Worm (Caenorhabditis elegans) whole organism, L2 larva: ENCODE results near the gene C06A6.4.

Experiments used
- R02D3.7 ChIP-seq: fragments of 150-350 bp; optimal IDR thresholded peaks from 2 replicates; lab custom pipeline; 2014; ENCODE audit warnings: missing biosample characterization, missing genetic modification characterization
- Y55F3AM.14 ChIP-seq: fragments of 200-800 bp; sonication (Bioruptor generic); optimal IDR thresholded peaks from 2 replicates; lab custom pipeline; 2018; ENCODE audit warnings: mild to moderate bottlenecking, missing genetic modification characterization, missing compliant biosample characterization
- ZK546.5 ChIP-seq: sonication (generic microtip); optimal IDR thresholded peaks from 2 replicates; lab custom pipeline; 2017; ENCODE audit warnings: missing biosample characterization, missing genetic modification characterization
- alr-1 ChIP-seq: fragments of 150-350 bp; optimal IDR thresholded peaks from 2 replicates; lab custom pipeline; 2014; ENCODE audit warnings: missing biosample characterization, missing genetic modification characterization
- ama-1 ChIP-seq: fragments of 150-350 bp; optimal IDR thresholded peaks from 2 replicates; lab custom pipeline; 2018; ENCODE audit warnings: inconsistent platforms
- blmp-1 ChIP-seq: sonication (generic microtip); optimal IDR thresholded peaks from 2 replicates; lab custom pipeline; 2017; ENCODE audit warnings: missing genetic modification characterization, mild to moderate bottlenecking, missing compliant biosample characterization, antibody characterized with exemption, moderate library complexity; ENCODE audit not compliant: insufficient read depth
- ceh-16 ChIP-seq: fragments of 150-350 bp; optimal IDR thresholded peaks from 2 replicates; lab custom pipeline; 2014; ENCODE audit warnings: missing biosample characterization, missing genetic modification characterization
- egl-27 ChIP-seq: sonication (generic microtip); optimal IDR thresholded peaks from 3 replicates; lab custom pipeline; 2017; ENCODE audit warnings: missing biosample characterization, missing genetic modification reagents, missing genetic modification characterization
- elt-1 ChIP-seq: fragments of 150-350 bp; optimal IDR thresholded peaks from 2 replicates; lab custom pipeline; 2014; ENCODE audit warnings: missing biosample characterization, missing genetic modification characterization
- elt-3 ChIP-seq: sonication (generic microtip); optimal IDR thresholded peaks from 2 replicates; lab custom pipeline; 2017; ENCODE audit warnings: missing biosample characterization, missing genetic modification characterization
- fos-1 ChIP-seq: fragments of 150-350 bp; optimal IDR thresholded peaks from 2 replicates; lab custom pipeline; 2014; ENCODE audit warnings: missing biosample characterization, missing genetic modification characterization
- gmeb-1 ChIP-seq: fragments of 150-350 bp; optimal IDR thresholded peaks from 2 replicates; lab custom pipeline; 2014; ENCODE audit warnings: missing biosample characterization, missing genetic modification characterization
- lin-11 ChIP-seq: fragments of 150-350 bp; sonication (generic microtip); optimal IDR thresholded peaks from 2 replicates; lab custom pipeline; 2014; ENCODE audit warnings: missing biosample characterization, missing genetic modification characterization, inconsistent platforms, mixed read lengths
- lin-13 ChIP-seq: fragments of 150-350 bp; optimal IDR thresholded peaks from 2 replicates; lab custom pipeline; 2014; ENCODE audit warnings: missing biosample characterization, missing genetic modification reagents, missing genetic modification characterization
- lin-39 ChIP-seq: fragments of 150-350 bp; optimal IDR thresholded peaks from 2 replicates; lab custom pipeline; 2014; ENCODE audit warnings: missing biosample characterization, missing genetic modification reagents, missing genetic modification characterization
- lsy-2 ChIP-seq, 2 experiments: fragments of 150-350 bp in 1 of 2; sonication (generic microtip) in 1 of 2; optimal IDR thresholded peaks; 2 replicates each; lab custom pipeline; 2014 to 2017; ENCODE audit warnings: missing biosample characterization in 2 of 2, missing genetic modification characterization in 2 of 2
- mab-5 ChIP-seq: fragments of 150-350 bp; optimal IDR thresholded peaks from 2 replicates; lab custom pipeline; 2014; ENCODE audit warnings: missing biosample characterization, missing genetic modification characterization
- mbf-1 ChIP-seq: sonication (generic microtip); optimal IDR thresholded peaks from 2 replicates; lab custom pipeline; 2017; ENCODE audit warnings: missing biosample characterization, missing genetic modification characterization
- nhr-10 ChIP-seq: sonication (generic microtip); optimal IDR thresholded peaks from 2 replicates; lab custom pipeline; 2017; ENCODE audit warnings: missing biosample characterization, missing genetic modification characterization
- nhr-11 ChIP-seq: fragments of 150-350 bp; optimal IDR thresholded peaks from 2 replicates; lab custom pipeline; 2014; ENCODE audit warnings: missing biosample characterization, missing genetic modification characterization
- nhr-12 ChIP-seq: fragments of 150-350 bp; optimal IDR thresholded peaks from 2 replicates; lab custom pipeline; 2014; ENCODE audit warnings: missing biosample characterization, missing genetic modification characterization
- nhr-129 ChIP-seq: fragments of 150-350 bp; optimal IDR thresholded peaks from 2 replicates; lab custom pipeline; 2014; ENCODE audit warnings: missing biosample characterization, missing genetic modification characterization
- nhr-21 ChIP-seq: fragments of 150-350 bp; optimal IDR thresholded peaks from 2 replicates; lab custom pipeline; 2014; ENCODE audit warnings: missing biosample characterization, missing genetic modification characterization
- nhr-237 ChIP-seq: fragments of 150-350 bp; optimal IDR thresholded peaks from 2 replicates; lab custom pipeline; 2014; ENCODE audit warnings: missing biosample characterization, missing genetic modification characterization
- nhr-25 ChIP-seq: fragments of 150-350 bp; sonication (generic microtip); optimal IDR thresholded peaks from 3 replicates; lab custom pipeline; 2014; ENCODE audit warnings: missing biosample characterization, missing genetic modification characterization
- nhr-77 ChIP-seq: fragments of 150-350 bp; optimal IDR thresholded peaks from 2 replicates; lab custom pipeline; 2014; ENCODE audit warnings: missing biosample characterization, missing genetic modification characterization
- peb-1 ChIP-seq: fragments of 150-350 bp; optimal IDR thresholded peaks from 2 replicates; lab custom pipeline; 2014; ENCODE audit warnings: missing biosample characterization, missing genetic modification characterization
- sem-4 ChIP-seq: fragments of 150-350 bp; optimal IDR thresholded peaks from 2 replicates; lab custom pipeline; 2014; ENCODE audit warnings: missing biosample characterization, missing genetic modification reagents, missing genetic modification characterization
- skn-1 ChIP-seq: sonication (generic microtip); optimal IDR thresholded peaks from 2 replicates; lab custom pipeline; 2017; ENCODE audit warnings: missing biosample characterization, missing genetic modification characterization
- sma-9 ChIP-seq, 2 experiments: fragments of 150-350 bp in 1 of 2; sonication (generic microtip) in 1 of 2; optimal IDR thresholded peaks; 2 replicates each; lab custom pipeline; 2014 to 2016; ENCODE audit warnings: missing genetic modification characterization in 2 of 2, mild to moderate bottlenecking in 1 of 2, missing biosample characterization in 1 of 2, missing compliant biosample characterization in 1 of 2, missing genetic modification reagents in 1 of 2, moderate library complexity in 1 of 2
- snpc-4 ChIP-seq: fragments of 150-350 bp; optimal IDR thresholded peaks from 2 replicates; lab custom pipeline; 2014; ENCODE audit warnings: missing biosample characterization, missing genetic modification characterization
- unc-39 ChIP-seq: fragments of 150-350 bp; optimal IDR thresholded peaks from 2 replicates; lab custom pipeline; 2014; ENCODE audit warnings: missing biosample characterization, missing genetic modification characterization
- unc-55 ChIP-seq: fragments of 150-350 bp; sonication (generic microtip); optimal IDR thresholded peaks from 3 replicates; lab custom pipeline; 2014; ENCODE audit warnings: missing biosample characterization, missing genetic modification reagents, missing genetic modification characterization
- zag-1 ChIP-seq: fragments of 150-350 bp; optimal IDR thresholded peaks from 2 replicates; lab custom pipeline; 2014; ENCODE audit warnings: missing biosample characterization, missing genetic modification characterization
- ztf-11 ChIP-seq: sonication (generic microtip); optimal IDR thresholded peaks from 2 replicates; lab custom pipeline; 2017; ENCODE audit warnings: missing biosample characterization, missing genetic modification characterization
- ztf-4 ChIP-seq: fragments of 150-350 bp; optimal IDR thresholded peaks from 2 replicates; lab custom pipeline; 2014; ENCODE audit warnings: missing biosample characterization, missing genetic modification characterization

Gene C06A6.4

ce11 chrIV:7829275-7829938 lies at the start of gene C06A6.4:
Gene C06A6.4, minus strand, starts transcription at chrIV:7829298.
- TF ChIP-seq mab-5 (no peak), alr-1 (tag; lab: Kevin White, UChicago) (no peak), ztf-11 (tag; lab: Kevin White, UChicago) (no peak), skn-1 (tag; lab: Kevin White, UChicago) (no peak), nhr-237 (no peak), egl-27 (no peak), fos-1 (tag; lab: Kevin White, UChicago) (peak; percentile 14), snpc-4 (tag; lab: Kevin White, UChicago) (no peak)

- no peak for TF ChIP-seq egl-27
- no peak for TF ChIP-seq nhr-21 (tag; lab: Kevin White, UChicago)
- TF ChIP-seq ZK546.5 (tag; lab: Kevin White, UChicago): no peak
- no peak for TF ChIP-seq gmeb-1
- TF ChIP-seq ama-1 (lab: Kevin White, UChicago): no peak
- no peak for TF ChIP-seq nhr-237
- no peak for TF ChIP-seq zag-1 (tag; lab: Kevin White, UChicago)
- no peak for TF ChIP-seq mab-5
- TF ChIP-seq fos-1 (tag; lab: Kevin White, UChicago): no peak
- TF ChIP-seq unc-55 (GFP tag; lab: Kevin White, UChicago): no peak
- no peak for TF ChIP-seq unc-39
- TF ChIP-seq nhr-77 (tag; lab: Kevin White, UChicago): no peak
- no peak for TF ChIP-seq nhr-25 (tag; lab: Kevin White, UChicago)
- TF ChIP-seq lin-11 (tag; lab: Kevin White, UChicago): no peak
- no peak for TF ChIP-seq peb-1 (tag; lab: Kevin White, UChicago)
- no peak for TF ChIP-seq elt-1
- TF ChIP-seq nhr-10: no peak
- no peak for TF ChIP-seq nhr-12 (tag; lab: Kevin White, UChicago)
Observed at ce11 chrIV:7877781-7878180, 48.7 kb upstream of the C06A6.4 start, which contains the start of gene kin-26. Gene kin-26, minus strand, starts transcription at chrIV:7877881.

ce11 chrIV:7877255-7877654 lies 48.2 kb upstream of the C06A6.4 start:
- TF ChIP-seq lin-39 (no peak), ama-1 (lab: Kevin White, UChicago) (no peak), skn-1 (tag; lab: Kevin White, UChicago) (no peak), ZK546.5 (tag; lab: Kevin White, UChicago) (no peak), alr-1 (tag; lab: Kevin White, UChicago) (no peak), nhr-11 (no peak), Y55F3AM.14 (GFP tag; lab: Kevin White, UChicago) (no peak), blmp-1 (tag; lab: Kevin White, UChicago) (no peak), mbf-1 (tag; lab: Kevin White, UChicago) (no peak), elt-3 (tag; lab: Kevin White, UChicago) (no peak), peb-1 (tag; lab: Kevin White, UChicago) (no peak), fos-1 (tag; lab: Kevin White, UChicago) (no peak), ztf-4 (tag; lab: Kevin White, UChicago) (no peak), sem-4 (no peak), R02D3.7 (tag; lab: Kevin White, UChicago) (no peak), nhr-129 (no peak), nhr-77 (tag; lab: Kevin White, UChicago) (no peak), nhr-237 (no peak)

ce11 chrIV:7870451-7870850 lies 41.4 kb upstream of the C06A6.4 start, which contains the start of gene T06C10.3:
Gene T06C10.3, plus strand, starts transcription at chrIV:7870751.
- TF ChIP-seq ztf-11 (tag; lab: Kevin White, UChicago): no peak
- TF ChIP-seq ZK546.5 (tag; lab: Kevin White, UChicago): no peak
- TF ChIP-seq ceh-16 (tag; lab: Kevin White, UChicago): no peak
- TF ChIP-seq, all 48 proteins: peak for 0

ce11 chrIV:7868607-7869006 lies 39.5 kb upstream of the C06A6.4 start, which contains the start of gene flp-10:
Gene flp-10, plus strand, starts transcription at chrIV:7868907.
- TF ChIP-seq unc-39: no peak
- TF ChIP-seq mab-5: no peak
- TF ChIP-seq ztf-11 (tag; lab: Kevin White, UChicago): no peak
- no peak for TF ChIP-seq sma-9 (GFP tag; optimal IDR thresholded peaks at IDR 0.05; lab: Kevin White, UChicago)
- TF ChIP-seq sma-9 (tag; optimal IDR thresholded peaks at IDR 0.05; lab: Kevin White, UChicago): no peak
- TF ChIP-seq lsy-2 (tag; optimal IDR thresholded peaks at IDR 0.05; lab: Kevin White, UChicago): no peak
- TF ChIP-seq nhr-25 (tag; lab: Kevin White, UChicago): no peak
- no peak for TF ChIP-seq lin-13
